Fruit fly (Drosophila melanogaster): Measurements from ENCODE around the gene CG10063.
A peak's percentile ranks its signal among the peaks of the same experiment; 100 is the strongest.

Gene CG10063

dm6 chr3L:6981109-6981741 is 9.0 kb upstream of the CG10063 start:
- TF ChIP-seq CG13204 (GFP tag; optimal IDR thresholded peaks at IDR 0.05) (peak; percentile 21), CG4496 (GFP tag; IDR thresholded peaks at IDR 0.05) (no peak), Pif1B (GFP tag; optimal IDR thresholded peaks at IDR 0.05) (no peak)

- TF ChIP-seq CG8301 (tag; optimal IDR thresholded peaks at IDR 0.05) (no peak), fd96Ca (GFP tag; IDR thresholded peaks at IDR 0.05) (no peak), CG9948 (tag; optimal IDR thresholded peaks at IDR 0.05) (no peak), rn (GFP tag; IDR thresholded peaks at IDR 0.05) (no peak), CG12605 (GFP tag; IDR thresholded peaks at IDR 0.05) (no peak), gl (tag; optimal IDR thresholded peaks at IDR 0.05) (no peak), Ets98B (GFP tag; IDR thresholded peaks at IDR 0.05) (no peak), Snoo (tag; optimal IDR thresholded peaks at IDR 0.05) (no peak), CG4496 (GFP tag; IDR thresholded peaks at IDR 0.05) (no peak), CG8159 (tag; optimal IDR thresholded peaks at IDR 0.05) (no peak), CG34367 (tag; optimal IDR thresholded peaks at IDR 0.05) (no peak), Pif1A (GFP tag; optimal IDR thresholded peaks at IDR 0.05) (no peak), CG10348 (GFP tag; IDR thresholded peaks at IDR 0.05) (no peak), CG17806 (tag; optimal IDR thresholded peaks at IDR 0.05) (no peak)
These were observed 8.3 kb upstream of the CG10063 start for dm6 chr3L:6980553-6980952.

dm6 chr3L:6979387-6980249 is 7.4 kb upstream of the CG10063 start, which contains the start of gene Galphai:
Gene Galphai (minus strand): TSS chr3L:6980044.
- peak; percentile 38 for TF ChIP-seq CG8159 (tag; optimal IDR thresholded peaks at IDR 0.05)
- no peak for TF ChIP-seq Snoo (tag; optimal IDR thresholded peaks at IDR 0.05)
- no peak for TF ChIP-seq D1 (tag; optimal IDR thresholded peaks at IDR 0.05)
- TF ChIP-seq Pif1A (GFP tag; optimal IDR thresholded peaks at IDR 0.05) = no peak
- TF ChIP-seq CG14655 (GFP tag; optimal IDR thresholded peaks at IDR 0.05) = no peak
- TF ChIP-seq gl (tag; optimal IDR thresholded peaks at IDR 0.05) = no peak
- TF ChIP-seq CG32121 (GFP tag; IDR thresholded peaks at IDR 0.05) = no peak
- TF ChIP-seq fd96Ca (GFP tag; IDR thresholded peaks at IDR 0.05) = peak; percentile 41; the same call in 1 of the 3 replicates
- TF ChIP-seq EcR (GFP tag; optimal IDR thresholded peaks at IDR 0.05) = peak; percentile 67
- no peak; the same call in 2 of the 3 replicates for TF ChIP-seq CG4496 (GFP tag; IDR thresholded peaks at IDR 0.05)
- TF ChIP-seq rn (GFP tag; IDR thresholded peaks at IDR 0.05) = 0 out of 2 replicates have a peak, but pooled peaks have one; percentile 17
- no peak for TF ChIP-seq CG9948 (tag; optimal IDR thresholded peaks at IDR 0.05)
- peak; percentile 21 for TF ChIP-seq Pif1B (GFP tag; optimal IDR thresholded peaks at IDR 0.05)
- no peak for TF ChIP-seq CG10348 (GFP tag; IDR thresholded peaks at IDR 0.05)
- no peak; the same call in 1 of the 2 replicates for TF ChIP-seq CG12605 (GFP tag; IDR thresholded peaks at IDR 0.05)
- no peak for TF ChIP-seq CG34367 (tag; optimal IDR thresholded peaks at IDR 0.05)
- TF ChIP-seq CG15710 (tag; optimal IDR thresholded peaks at IDR 0.05) = no peak
- peak; percentile 25; the same call in 1 of the 2 replicates for TF ChIP-seq Ets98B (GFP tag; IDR thresholded peaks at IDR 0.05)
- peak; percentile 37 for TF ChIP-seq CG13204 (GFP tag; optimal IDR thresholded peaks at IDR 0.05)
- no peak for TF ChIP-seq CG17806 (tag; optimal IDR thresholded peaks at IDR 0.05)
- no peak for TF ChIP-seq CG8301 (tag; optimal IDR thresholded peaks at IDR 0.05)

- no peak for TF ChIP-seq gl (tag; optimal IDR thresholded peaks at IDR 0.05)
- TF ChIP-seq CG4496 (GFP tag; IDR thresholded peaks at IDR 0.05) = no peak
- TF ChIP-seq CG8159 (tag; optimal IDR thresholded peaks at IDR 0.05) = no peak
- TF ChIP-seq Pif1A (GFP tag; optimal IDR thresholded peaks at IDR 0.05) = no peak
- TF ChIP-seq Pif1B (GFP tag; optimal IDR thresholded peaks at IDR 0.05) = no peak
- no peak for TF ChIP-seq EcR (GFP tag; optimal IDR thresholded peaks at IDR 0.05)
- no peak for TF ChIP-seq CG34367 (tag; optimal IDR thresholded peaks at IDR 0.05)
- no peak for TF ChIP-seq CG12605 (GFP tag; IDR thresholded peaks at IDR 0.05)
- TF ChIP-seq fd96Ca (GFP tag; IDR thresholded peaks at IDR 0.05) = no peak
- TF ChIP-seq CG9948 (tag; optimal IDR thresholded peaks at IDR 0.05) = no peak
- TF ChIP-seq CG32121 (GFP tag; IDR thresholded peaks at IDR 0.05) = no peak
- no peak for TF ChIP-seq CG10348 (GFP tag; IDR thresholded peaks at IDR 0.05)
- TF ChIP-seq CG14655 (GFP tag; optimal IDR thresholded peaks at IDR 0.05) = no peak
- TF ChIP-seq CG15710 (tag; optimal IDR thresholded peaks at IDR 0.05) = no peak
- TF ChIP-seq CG8301 (tag; optimal IDR thresholded peaks at IDR 0.05) = no peak
- no peak for TF ChIP-seq D1 (tag; optimal IDR thresholded peaks at IDR 0.05)
- TF ChIP-seq rn (GFP tag; IDR thresholded peaks at IDR 0.05) = no peak
- no peak for TF ChIP-seq Ets98B (GFP tag; IDR thresholded peaks at IDR 0.05)
- TF ChIP-seq Snoo (tag; optimal IDR thresholded peaks at IDR 0.05) = no peak
- no peak for TF ChIP-seq CG17806 (tag; optimal IDR thresholded peaks at IDR 0.05)
These were observed 6.6 kb upstream of the CG10063 start for dm6 chr3L:6978757-6979386.

- TF ChIP-seq CG12605 (GFP tag; IDR thresholded peaks at IDR 0.05) (0 out of 2 replicates have a peak, but pooled peaks have one; percentile 12), CG8159 (tag; optimal IDR thresholded peaks at IDR 0.05) (peak; percentile 40), CG4496 (GFP tag; IDR thresholded peaks at IDR 0.05) (peak; percentile 49; the same call in 2 of the 3 replicates), CG32121 (GFP tag; IDR thresholded peaks at IDR 0.05) (peak; percentile 75), rn (GFP tag; IDR thresholded peaks at IDR 0.05) (peak; percentile 48; the same call in 1 of the 2 replicates), CG34367 (tag; optimal IDR thresholded peaks at IDR 0.05) (no peak), Ets98B (GFP tag; IDR thresholded peaks at IDR 0.05) (no peak), Pif1A (GFP tag; optimal IDR thresholded peaks at IDR 0.05) (peak; percentile 36), fd96Ca (GFP tag; IDR thresholded peaks at IDR 0.05) (0 out of 3 replicates have a peak, but pooled peaks have one; percentile 16), CG15710 (tag; optimal IDR thresholded peaks at IDR 0.05) (peak; percentile 8), CG8301 (tag; optimal IDR thresholded peaks at IDR 0.05) (peak; percentile 54), CG14655 (GFP tag; optimal IDR thresholded peaks at IDR 0.05) (peak; percentile 50), CG17806 (tag; optimal IDR thresholded peaks at IDR 0.05) (no peak)
These were observed 5.9 kb upstream of the CG10063 start for dm6 chr3L:6978030-6978683.

Data from whole organism, pupa.